Worm (Caenorhabditis elegans) whole organism, L4 larva: Measurements from ENCODE around the gene R04B5.11.

Experiments used
- F26F4.8 ChIP-seq: fragments of 200-800 bp; sonication (Bioruptor generic); conservative IDR thresholded peaks from 2 replicates; pipeline ENCODE4 v1.3.6; 2022; ENCODE audit warnings: missing genetic modification characterization, missing compliant biosample characterization
- F37D6.2 ChIP-seq: sonication (generic microtip); optimal IDR thresholded peaks from 2 replicates; lab custom pipeline; 2016; ENCODE audit warnings: mild to moderate bottlenecking, missing genetic modification characterization, missing compliant biosample characterization
- F44E2.7 ChIP-seq: fragments of 200-800 bp; sonication (Bioruptor generic); IDR thresholded peaks from 2 replicates; pipeline ENCODE4 v2.1.2; 2022; ENCODE audit warnings: missing genetic modification characterization, missing compliant biosample characterization
- F49E8.2 ChIP-seq: sonication (generic microtip); optimal IDR thresholded peaks from 2 replicates; lab custom pipeline; 2016; ENCODE audit warnings: missing compliant biosample characterization, mild to moderate bottlenecking, missing genetic modification characterization, borderline replicate concordance
- T20F7.1 ChIP-seq: fragments of 200-800 bp; sonication (Bioruptor generic); optimal IDR thresholded peaks from 2 replicates; lab custom pipeline; 2018; ENCODE audit warnings: mild to moderate bottlenecking, missing genetic modification characterization, missing compliant biosample characterization
- aha-1 ChIP-seq: fragments of 150-350 bp; peaks from one replicate; lab custom pipeline; 2014; ENCODE audit warnings: missing biosample characterization, missing genetic modification characterization
- aly-2 ChIP-seq: sonication (generic microtip); optimal IDR thresholded peaks from 2 replicates; lab custom pipeline; 2018; ENCODE audit warnings: missing biosample characterization, missing genetic modification characterization
- ceh-44 ChIP-seq: fragments of 200-800 bp; sonication (Bioruptor generic); IDR thresholded peaks from 2 replicates; pipeline ENCODE4 v1.3.6; 2022; ENCODE audit warnings: missing genetic modification reagents, missing genetic modification characterization, missing compliant biosample characterization
- daf-16 ChIP-seq, 3 experiments: sonication (generic microtip); optimal IDR thresholded peaks; 2 replicates each; lab custom pipeline; 2016 to 2017; ENCODE audit warnings: missing genetic modification characterization in 3 of 3, missing genetic modification reagents in 3 of 3, mild to moderate bottlenecking in 2 of 3, missing compliant biosample characterization in 2 of 3, missing biosample characterization in 1 of 3, moderate library complexity in 1 of 3
- daf-8 ChIP-seq: fragments of 200-800 bp; sonication (Bioruptor generic); IDR thresholded peaks from 2 replicates; pipeline ENCODE4 v1.3.6; 2022; ENCODE audit warnings: missing genetic modification characterization, missing compliant biosample characterization
- dmd-8 ChIP-seq: fragments of 200-800 bp; sonication (Bioruptor generic); IDR thresholded peaks from 2 replicates; pipeline ENCODE4 v1.3.6; 2022; ENCODE audit warnings: missing genetic modification characterization, missing compliant biosample characterization
- gei-8 ChIP-seq: fragments of 200-800 bp; sonication (Bioruptor generic); optimal IDR thresholded peaks from 2 replicates; lab custom pipeline; 2018; ENCODE audit warnings: mild to moderate bottlenecking, missing genetic modification characterization, missing compliant biosample characterization
- hmg-1.1 ChIP-seq: fragments of 200-800 bp; sonication (Bioruptor generic); IDR thresholded peaks from 2 replicates; pipeline ENCODE4 v1.3.6; 2022; ENCODE audit warnings: missing genetic modification reagents, missing genetic modification characterization, missing compliant biosample characterization
- lin-1 ChIP-seq: fragments of 200-800 bp; sonication (Bioruptor generic); IDR thresholded peaks from 2 replicates; pipeline ENCODE4 v1.3.6; 2022; ENCODE audit warnings: missing genetic modification reagents, missing genetic modification characterization, missing compliant biosample characterization
- lin-15B ChIP-seq: fragments of 150-350 bp; sonication (generic microtip); optimal IDR thresholded peaks from 3 replicates; lab custom pipeline; 2014; ENCODE audit warnings: missing biosample characterization, missing genetic modification characterization
- lin-39 ChIP-seq: fragments of 150-350 bp; optimal IDR thresholded peaks from 2 replicates; lab custom pipeline; 2014; ENCODE audit warnings: missing biosample characterization, missing genetic modification reagents, missing genetic modification characterization
- lir-3 ChIP-seq: sonication (generic microtip); optimal IDR thresholded peaks from 2 replicates; lab custom pipeline; 2016; ENCODE audit warnings: mild to moderate bottlenecking, missing genetic modification characterization, missing compliant biosample characterization
- madf-9 ChIP-seq: fragments of 200-800 bp; sonication (Bioruptor generic); conservative IDR thresholded peaks from 2 replicates; pipeline ENCODE4 v1.3.6; 2022; ENCODE audit warnings: missing genetic modification reagents, missing genetic modification characterization, missing compliant biosample characterization
- mdl-1 ChIP-seq, 2 experiments: fragments of 150-350 bp in 1 of 2; sonication (generic microtip) in 1 of 2; optimal IDR thresholded peaks; 2 replicates each; lab custom pipeline; 2014 to 2017; ENCODE audit warnings: missing biosample characterization in 2 of 2, missing genetic modification characterization in 2 of 2
- mdt-29 ChIP-seq: fragments of 200-800 bp; sonication (Bioruptor generic); IDR thresholded peaks from 2 replicates; pipeline ENCODE4 v1.3.6; 2022; ENCODE audit warnings: missing genetic modification reagents, missing genetic modification characterization, missing compliant biosample characterization
- mes-2 ChIP-seq: sonication (generic microtip); optimal IDR thresholded peaks from 2 replicates; lab custom pipeline; 2016; ENCODE audit warnings: missing genotype, mild to moderate bottlenecking, missing genetic modification characterization, missing compliant biosample characterization; ENCODE audit not compliant: poor library complexity, severe bottlenecking
- mxl-3 ChIP-seq: fragments of 200-800 bp; sonication (Bioruptor generic); optimal IDR thresholded peaks from 2 replicates; lab custom pipeline; 2018; ENCODE audit warnings: mild to moderate bottlenecking, missing genetic modification characterization, missing compliant biosample characterization
- nhr-102 ChIP-seq: sonication (generic microtip); optimal IDR thresholded peaks from 2 replicates; lab custom pipeline; 2016; ENCODE audit warnings: mild to moderate bottlenecking, missing genetic modification characterization, moderate library complexity, missing compliant biosample characterization
- nhr-111 ChIP-seq: fragments of 200-800 bp; sonication (Bioruptor generic); optimal IDR thresholded peaks from 2 replicates; lab custom pipeline; 2018; ENCODE audit warnings: mild to moderate bottlenecking, missing genetic modification characterization, missing compliant biosample characterization
- nhr-25 ChIP-seq: sonication (generic microtip); optimal IDR thresholded peaks from 2 replicates; lab custom pipeline; 2017; ENCODE audit warnings: missing genetic modification characterization, mild to moderate bottlenecking, missing compliant biosample characterization, antibody characterized with exemption, moderate library complexity, borderline replicate concordance; ENCODE audit not compliant: insufficient read depth
- nhr-28 ChIP-seq: fragments of 150-350 bp; optimal IDR thresholded peaks from 2 replicates; lab custom pipeline; 2014; ENCODE audit warnings: missing biosample characterization, missing genetic modification characterization
- nhr-48 ChIP-seq: sonication (generic microtip); optimal IDR thresholded peaks from 2 replicates; lab custom pipeline; 2016; ENCODE audit warnings: mild to moderate bottlenecking, missing genetic modification characterization, missing compliant biosample characterization
- nhr-6 ChIP-seq: fragments of 150-350 bp; optimal IDR thresholded peaks from 2 replicates; lab custom pipeline; 2014; ENCODE audit warnings: missing biosample characterization, missing genetic modification characterization
- pqm-1 ChIP-seq: sonication (generic microtip); optimal IDR thresholded peaks from 2 replicates; lab custom pipeline; 2017; ENCODE audit warnings: missing biosample characterization, missing genetic modification characterization
- sdz-12 ChIP-seq: fragments of 200-800 bp; sonication (Bioruptor generic); optimal IDR thresholded peaks from 2 replicates; lab custom pipeline; 2018; ENCODE audit warnings: mild to moderate bottlenecking, missing genetic modification characterization, missing compliant biosample characterization
- skn-1 ChIP-seq: fragments of 150-350 bp; optimal IDR thresholded peaks from 2 replicates; lab custom pipeline; 2014; ENCODE audit warnings: missing biosample characterization, missing genetic modification characterization
- snpc-1.2 ChIP-seq: fragments of 200-800 bp; sonication (Bioruptor generic); IDR thresholded peaks from 2 replicates; pipeline ENCODE4 v1.3.6; 2022; ENCODE audit warnings: missing genetic modification reagents, missing genetic modification characterization, missing compliant biosample characterization
- snpc-4 ChIP-seq: fragments of 150-350 bp; optimal IDR thresholded peaks from 2 replicates; lab custom pipeline; 2014; ENCODE audit warnings: missing biosample characterization, missing genetic modification characterization
- unc-62 ChIP-seq, 3 experiments: fragments of 150-350 bp in 1 of 3; sonication (generic microtip); optimal IDR thresholded peaks in 2 of 3; peaks in 1 of 3; 1 replicate in 1 of 3; 2 replicates in 2 of 3; lab custom pipeline; 2014 to 2017; ENCODE audit warnings: missing biosample characterization in 3 of 3, missing genetic modification characterization in 3 of 3, missing genetic modification reagents in 3 of 3, missing genotype in 1 of 3
- zip-2 ChIP-seq: fragments of 150-350 bp; optimal IDR thresholded peaks from 2 replicates; lab custom pipeline; 2014; ENCODE audit warnings: missing biosample characterization, missing genetic modification characterization
- ztf-11 ChIP-seq: fragments of 150-350 bp; optimal IDR thresholded peaks from 2 replicates; lab custom pipeline; 2014; ENCODE audit warnings: missing biosample characterization, missing genetic modification characterization

Gene R04B5.11

ce11 chrV:10117465-10117864 is 26.4 kb upstream of the R04B5.11 start, which contains the start of gene C08B6.5:
Gene C08B6.5 (plus strand): TSS chrV:10117765.
- no peak for TF ChIP-seq snpc-1.2 (GFP tag; lab: Robert Waterston, UW)
- no peak for TF ChIP-seq gei-8 (GFP tag; lab: Kevin White, UChicago)
- TF ChIP-seq lir-3 (tag; lab: Kevin White, UChicago), result no peak
- no peak for TF ChIP-seq nhr-48 (tag; lab: Kevin White, UChicago)
- no peak for TF ChIP-seq sdz-12 (GFP tag; lab: Kevin White, UChicago)
- no peak for TF ChIP-seq lin-39 (tag; lab: Kevin White, UChicago)
- TF ChIP-seq nhr-6 (tag; lab: Kevin White, UChicago), result no peak
- TF ChIP-seq mes-2 (tag; lab: Kevin White, UChicago), result no peak
- no peak for TF ChIP-seq F37D6.2 (tag; lab: Kevin White, UChicago)
- no peak for TF ChIP-seq mdt-29 (GFP tag; lab: Robert Waterston, UW)
- no peak for TF ChIP-seq F44E2.7
- TF ChIP-seq mxl-3 (GFP tag; lab: Kevin White, UChicago), result no peak

- TF ChIP-seq sdz-12 (GFP tag; lab: Kevin White, UChicago) (no peak), snpc-4 (no peak), T20F7.1 (GFP tag; lab: Kevin White, UChicago) (no peak)
Observed at ce11 chrV:10114329-10114728, 23.3 kb upstream of the R04B5.11 start, which contains the start of gene cht-5. Gene cht-5 (plus strand): TSS chrV:10114629.

- no peak for TF ChIP-seq hmg-1.1 (GFP tag; lab: Robert Waterston, UW)
- peak in 1 of 2 experiments; percentile 18 for TF ChIP-seq unc-62 (GFP tag; optimal IDR thresholded peaks at IDR 0.05 in 1 of 2; lab: Kevin White, UChicago)
- TF ChIP-seq unc-62 (tag; optimal IDR thresholded peaks at IDR 0.05; lab: Kevin White, UChicago), result no peak
- TF ChIP-seq lin-39 (tag; lab: Kevin White, UChicago), result no peak
- no peak for TF ChIP-seq sdz-12 (GFP tag; lab: Kevin White, UChicago)
- TF ChIP-seq dmd-8 (GFP tag; lab: Robert Waterston, UW), result no peak
- TF ChIP-seq skn-1 (tag; lab: Kevin White, UChicago), result no peak
- TF ChIP-seq ztf-11 (tag; lab: Kevin White, UChicago), result no peak
- TF ChIP-seq lin-15B (tag; lab: Kevin White, UChicago), result no peak
- TF ChIP-seq daf-8, result no peak
- no peak for TF ChIP-seq nhr-28 (tag; lab: Kevin White, UChicago)
- TF ChIP-seq zip-2, result no peak
- TF ChIP-seq daf-16 (GFP tag; optimal IDR thresholded peaks at IDR 0.05; lab: Kevin White, UChicago), result no peak
- peak; percentile 8 for TF ChIP-seq daf-16 (tag; optimal IDR thresholded peaks at IDR 0.05; lab: Kevin White, UChicago)
- no peak for TF ChIP-seq mdl-1 (tag; optimal IDR thresholded peaks at IDR 0.05; lab: Kevin White, UChicago)
- TF ChIP-seq F49E8.2 (tag; lab: Kevin White, UChicago), result no peak
- TF ChIP-seq ceh-44 (GFP tag; lab: Robert Waterston, UW), result no peak
- no peak for TF ChIP-seq madf-9
- TF ChIP-seq aha-1, result no peak
- no peak for TF ChIP-seq nhr-25
Observed at ce11 chrV:10112187-10112586, 21.1 kb upstream of the R04B5.11 start, which contains the start of gene C08B6.3. Gene C08B6.3 (minus strand): TSS chrV:10112287.

ce11 chrV:10111129-10111528 is 20.1 kb upstream of the R04B5.11 start:
- no peak for TF ChIP-seq F26F4.8 (GFP tag; lab: Robert Waterston, UW)
- no peak for TF ChIP-seq lin-1 (GFP tag; lab: Robert Waterston, UW)
- TF ChIP-seq daf-16 (GFP tag; optimal IDR thresholded peaks at IDR 0.05; lab: Kevin White, UChicago), result no peak
- TF ChIP-seq daf-16 (tag; optimal IDR thresholded peaks at IDR 0.05; lab: Kevin White, UChicago), result peak; percentile 53
- no peak for TF ChIP-seq aly-2 (tag; lab: Kevin White, UChicago)
- TF ChIP-seq nhr-102 (tag; lab: Kevin White, UChicago), result no peak
- no peak for TF ChIP-seq nhr-111 (GFP tag; lab: Kevin White, UChicago)
- no peak for TF ChIP-seq madf-9
- TF ChIP-seq nhr-28 (tag; lab: Kevin White, UChicago), result peak; percentile 17
- TF ChIP-seq ztf-11 (tag; lab: Kevin White, UChicago), result no peak
- peak; percentile 44 for TF ChIP-seq pqm-1 (tag; lab: Kevin White, UChicago)
